Fruit fly (Drosophila melanogaster): ENCODE results near the gene bves.

Gene bves

DNA sequence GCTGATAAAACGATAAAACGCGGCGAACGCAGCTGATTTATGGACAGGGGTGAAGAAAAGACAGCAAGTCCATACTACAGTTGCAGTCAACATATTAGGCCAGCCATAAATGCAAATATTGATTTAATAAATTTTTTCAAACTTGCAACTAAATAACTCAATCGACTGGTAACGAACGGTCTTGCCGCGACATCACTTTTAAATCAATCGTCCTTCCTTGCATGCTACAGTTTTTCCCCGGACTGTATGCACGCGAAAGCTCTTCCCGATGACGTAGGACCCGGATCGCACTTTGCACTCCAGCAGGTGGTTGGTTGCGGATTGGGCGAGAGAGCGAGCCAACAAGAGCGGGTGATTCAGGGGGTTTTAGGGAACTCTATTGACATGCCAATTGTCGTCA is 11.2 kb downstream of the bves start (continued):
- no peak for TF ChIP-seq Elba2 (GFP tag; optimal IDR thresholded peaks at IDR 0.05)
- TF ChIP-seq crol (GFP tag; IDR thresholded peaks at IDR 0.05) = no peak
- TF ChIP-seq mam (GFP tag; optimal IDR thresholded peaks at IDR 0.05) = peak; percentile 27
- no peak for TF ChIP-seq fu2 (GFP tag; optimal IDR thresholded peaks at IDR 0.05)
- TF ChIP-seq Adf1 (GFP tag; IDR thresholded peaks at IDR 0.05) = no peak
- TF ChIP-seq esg (GFP tag; conservative IDR thresholded peaks at IDR 0.05) = no peak
- no peak for TF ChIP-seq ftz-f1 (GFP tag; optimal IDR thresholded peaks at IDR 0.05)
- TF ChIP-seq CG12391 (tag; optimal IDR thresholded peaks at IDR 0.05) = no peak
- TF ChIP-seq CG10565 (GFP tag; optimal IDR thresholded peaks at IDR 0.05) = no peak

dm6 chrX:21065775-21066174 is 12.0 kb downstream of the bves start:
- TF ChIP-seq CG14050 (GFP tag; IDR thresholded peaks at IDR 0.05) = no peak
- TF ChIP-seq CG6813 (GFP tag; optimal IDR thresholded peaks at IDR 0.05) = peak; percentile 14
- TF ChIP-seq gcm2 (GFP tag; optimal IDR thresholded peaks at IDR 0.05) = no peak
- TF ChIP-seq Blimp-1 (GFP tag; optimal IDR thresholded peaks at IDR 0.05) = peak; percentile 11
- peak; percentile 2 for TF ChIP-seq CG2678 (tag; optimal IDR thresholded peaks at IDR 0.05)
- peak; percentile 12 for TF ChIP-seq CG15696 (tag; optimal IDR thresholded peaks at IDR 0.05)
- peak in 1 of 2 experiments; percentile 6 for TF ChIP-seq Pdp1 (GFP tag; optimal IDR thresholded peaks at IDR 0.05)
- TF ChIP-seq jumu (GFP tag; optimal IDR thresholded peaks at IDR 0.05) = no peak
- TF ChIP-seq CG3281 (GFP tag; optimal IDR thresholded peaks at IDR 0.05) = no peak
- no peak for TF ChIP-seq Camta (GFP tag; optimal IDR thresholded peaks at IDR 0.05)
- TF ChIP-seq CG7987 (GFP tag; optimal IDR thresholded peaks at IDR 0.05) = peak; percentile 51
- no peak for TF ChIP-seq CG17829 (tag; optimal IDR thresholded peaks at IDR 0.05)
- TF ChIP-seq Asciz (GFP tag; optimal IDR thresholded peaks at IDR 0.05) = no peak
- TF ChIP-seq Aef1 (GFP tag; IDR thresholded peaks at IDR 0.05) = no peak
- no peak for TF ChIP-seq D19A (tag; optimal IDR thresholded peaks at IDR 0.05)
- TF ChIP-seq sens (GFP tag) = peak; percentile 33

DNA sequence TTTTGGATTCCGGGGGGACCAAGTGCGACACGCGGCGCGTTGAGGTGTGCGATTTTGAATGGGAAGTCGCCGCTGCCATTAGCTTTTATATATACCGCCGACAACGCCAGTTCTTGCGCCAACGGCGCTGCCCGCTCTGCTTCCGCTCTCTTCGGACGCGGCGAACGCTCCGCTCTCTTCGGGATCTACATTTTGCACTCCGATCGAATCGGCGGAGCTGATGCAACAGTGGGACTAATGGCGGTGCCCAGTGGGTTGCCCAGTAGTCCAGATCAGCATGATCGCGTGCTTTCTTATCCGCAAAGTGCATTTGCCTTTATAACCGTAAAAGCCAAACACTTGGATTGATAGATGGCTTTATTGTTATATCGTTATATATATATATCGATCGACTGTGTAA is 13.7 kb downstream of the bves start, which contains the start of gene CG32512:
TSS of gene CG32512 (minus strand) at position 67 of the 400 bp plus-strand sequence.
- TF ChIP-seq Drgx (GFP tag; IDR thresholded peaks at IDR 0.05) = peak; percentile 45
- TF ChIP-seq sisA (GFP tag; IDR thresholded peaks at IDR 0.05) = 0 out of 2 replicates have a peak, but pooled peaks have one; percentile 14
- no peak for TF ChIP-seq chinmo (GFP tag; IDR thresholded peaks at IDR 0.05; ENCODE audit: partially characterized antibody)
- TF ChIP-seq Trl (optimal IDR thresholded peaks at IDR 0.05) = peak; percentile 20 to 27
- no peak for TF ChIP-seq Trl (GFP tag; optimal IDR thresholded peaks at IDR 0.05)
- peak; percentile 55 for TF ChIP-seq CG3163 (GFP tag; optimal IDR thresholded peaks at IDR 0.05)
- TF ChIP-seq Med (GFP tag) = peak; percentile 60
- peak; percentile 22; the same call in 1 of the 2 replicates for TF ChIP-seq Adf1 (GFP tag; IDR thresholded peaks at IDR 0.05)
- no peak for TF ChIP-seq prd (optimal IDR thresholded peaks at IDR 0.05)
- TF ChIP-seq prd (GFP tag; IDR thresholded peaks at IDR 0.05) = 0 out of 3 replicates have a peak, but pooled peaks have one; percentile 19
- peak; percentile 20; the same call in 1 of the 2 replicates for TF ChIP-seq Rfx (GFP tag; IDR thresholded peaks at IDR 0.05)
- no peak for TF ChIP-seq lola (GFP tag; optimal IDR thresholded peaks at IDR 0.05)

dm6 chrX:21067908-21068307 is 14.1 kb downstream of the bves start:
- no peak for TF ChIP-seq CG17328 (GFP tag; IDR thresholded peaks at IDR 0.05)
- no peak for TF ChIP-seq shn (GFP tag; optimal IDR thresholded peaks at IDR 0.05)
- TF ChIP-seq Rfx (GFP tag; IDR thresholded peaks at IDR 0.05) = peak; percentile 19; the same call in 1 of the 2 replicates
- TF ChIP-seq salm (tag; optimal IDR thresholded peaks at IDR 0.05) = no peak
- peak; percentile 5 for TF ChIP-seq fd96Cb (tag; optimal IDR thresholded peaks at IDR 0.05)
- TF ChIP-seq prd (optimal IDR thresholded peaks at IDR 0.05) = no peak
- TF ChIP-seq prd (GFP tag; IDR thresholded peaks at IDR 0.05) = 0 out of 3 replicates have a peak, but pooled peaks have one; percentile 27
- TF ChIP-seq chif (GFP tag; optimal IDR thresholded peaks at IDR 0.05) = no peak
- TF ChIP-seq HLH3B (GFP tag; IDR thresholded peaks at IDR 0.05) = 0 out of 2 replicates have a peak, but pooled peaks have one; percentile 17
- TF ChIP-seq Sox100B (GFP tag; optimal IDR thresholded peaks at IDR 0.05) = peak; percentile 19
- TF ChIP-seq ab (GFP tag; optimal IDR thresholded peaks at IDR 0.05) = no peak
- peak; percentile 17 for TF ChIP-seq CG30403 (GFP tag; optimal IDR thresholded peaks at IDR 0.05)
- TF ChIP-seq sens (GFP tag) = peak; percentile 13
- no peak for TF ChIP-seq CG6813 (GFP tag; optimal IDR thresholded peaks at IDR 0.05)
- TF ChIP-seq CG16779 (GFP tag; IDR thresholded peaks at IDR 0.05) = no peak
- 0 out of 3 replicates have a peak, but pooled peaks have one; percentile 12 for TF ChIP-seq CG17361 (GFP tag; IDR thresholded peaks at IDR 0.05)
- TF ChIP-seq Dip3 (GFP tag; optimal IDR thresholded peaks at IDR 0.05) = no peak

Measured in whole organism, embryonic.